Fruit fly (Drosophila melanogaster) whole organism, prepupa: ENCODE data around the gene betaCOP.

ENCODE experiments used
- CG10669 ChIP-seq: fragments of 200-800 bp; sonication (Bioruptor generic); optimal IDR thresholded peaks from 3 replicates; lab custom pipeline; 2018; ENCODE audit warnings: missing biosample characterization, mild to moderate bottlenecking, missing genetic modification characterization, moderate library complexity
- CG1621 ChIP-seq: fragments of 200-800 bp; sonication (Bioruptor generic); optimal IDR thresholded peaks from 3 replicates; lab custom pipeline; 2018; ENCODE audit warnings: missing biosample characterization, mild to moderate bottlenecking, missing genetic modification characterization
- CG32006 ChIP-seq: fragments of 200-800 bp; sonication (Bioruptor generic); optimal IDR thresholded peaks from 3 replicates; lab custom pipeline; 2017; ENCODE audit warnings: missing biosample characterization, mild to moderate bottlenecking, missing genetic modification characterization
- Eip78C ChIP-seq: fragments of 200-800 bp; sonication (Bioruptor generic); peaks from one replicate; lab custom pipeline; 2016; ENCODE audit warnings: missing biosample characterization, missing genetic modification characterization
- dsx ChIP-seq: fragments of 200-800 bp; optimal IDR thresholded peaks from 3 replicates; lab custom pipeline; 2019; ENCODE audit warnings: missing biosample characterization, mild to moderate bottlenecking, missing genetic modification characterization, moderate library complexity; ENCODE audit not compliant: poor library complexity, severe bottlenecking
- svp ChIP-seq: fragments of 200-800 bp; sonication (Bioruptor generic); peaks from one replicate; lab custom pipeline; 2016; ENCODE audit warnings: missing biosample characterization, missing genetic modification characterization
- vri ChIP-seq: fragments of 200-800 bp; sonication (Bioruptor generic); optimal IDR thresholded peaks from 3 replicates; lab custom pipeline; 2016; ENCODE audit warnings: missing biosample characterization, mild to moderate bottlenecking, missing genetic modification characterization

The betaCOP gene

dm6 chrX:18341014-18341413, 44.0 kb downstream of the betaCOP start:
- peak; percentile 4 for TF ChIP-seq CG10669
- peak; percentile 4 for TF ChIP-seq dsx
- TF ChIP-seq vri (GFP tag; lab: Kevin White, UChicago): no peak
- TF ChIP-seq Eip78C (GFP tag; lab: Kevin White, UChicago): peak; percentile 63
- no peak for TF ChIP-seq CG1621 (tag; lab: Kevin White, UChicago)
- TF ChIP-seq svp (GFP tag; lab: Kevin White, UChicago): peak; percentile 72
- peak; percentile 18 for TF ChIP-seq CG32006 (GFP tag; lab: Kevin White, UChicago)
